Worm (Caenorhabditis elegans): ENCODE results near the gene arrd-17.

DNA sequence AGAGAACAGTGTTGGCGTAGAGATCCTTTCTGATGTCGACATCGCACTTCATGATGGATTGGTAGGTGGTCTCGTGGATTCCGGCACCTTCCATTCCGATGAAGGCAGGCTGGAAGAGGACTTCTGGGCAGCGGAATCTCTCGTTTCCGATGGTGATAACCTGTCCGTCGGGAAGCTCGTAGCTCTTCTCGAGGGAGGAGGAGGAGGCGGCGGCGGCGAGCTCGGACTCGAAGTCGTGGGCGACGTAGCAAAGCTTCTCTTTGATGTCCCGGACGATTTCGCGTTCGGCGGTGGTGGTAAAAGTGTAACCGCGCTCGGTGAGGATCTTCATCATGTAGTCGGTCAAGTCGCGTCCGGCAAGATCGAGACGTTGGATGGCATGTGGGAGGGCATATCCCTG, 25.8 kb downstream of the arrd-17 start:
- no peak for TF ChIP-seq dpl-1 (GFP tag; optimal IDR thresholded peaks at IDR 0.05)
- TF ChIP-seq F49E8.2 (tag; optimal IDR thresholded peaks at IDR 0.05; ENCODE audit: borderline replicate concordance): no peak
- no peak for TF ChIP-seq ctbp-1 (GFP tag; IDR thresholded peaks at IDR 0.05)
- TF ChIP-seq ces-1 (GFP tag; optimal IDR thresholded peaks at IDR 0.05): no peak
- TF ChIP-seq pqm-1 (tag; optimal IDR thresholded peaks at IDR 0.05): no peak
- TF ChIP-seq dmd-8 (GFP tag; IDR thresholded peaks at IDR 0.05): no peak
- TF ChIP-seq mes-2 (tag; optimal IDR thresholded peaks at IDR 0.05; ENCODE audit: poor library complexity, severe bottlenecking): no peak
- TF ChIP-seq ztf-11 (tag; optimal IDR thresholded peaks at IDR 0.05): no peak
- TF ChIP-seq zfp-3 (GFP tag; conservative IDR thresholded peaks at IDR 0.05): no peak

Data from whole organism, L4 larva.